Fruit fly (Drosophila melanogaster) whole organism, embryonic: ENCODE results near the gene Atat.

Source experiments
- Adf1 ChIP-seq: fragments of 200-800 bp; sonication (Bioruptor generic); IDR thresholded peaks from 2 replicates; pipeline ENCODE4 v1.3.6; 2022; ENCODE audit warnings: missing biosample characterization, missing genetic modification characterization
- Antp ChIP-seq: fragments of 200-800 bp; sonication (Bioruptor generic); optimal IDR thresholded peaks from 3 replicates; lab custom pipeline; 2016; ENCODE audit warnings: missing biosample characterization, missing genetic modification characterization
- CG10147 ChIP-seq: fragments of 200-800 bp; sonication (Bioruptor generic); optimal IDR thresholded peaks from 2 replicates; lab custom pipeline; 2019; ENCODE audit warnings: missing biosample characterization, mild to moderate bottlenecking, missing genetic modification characterization, moderate library complexity
- CG10565 ChIP-seq: fragments of 200-800 bp; sonication (Bioruptor generic); optimal IDR thresholded peaks from 3 replicates; lab custom pipeline; 2016; ENCODE audit warnings: missing biosample characterization, mild to moderate bottlenecking, missing genetic modification characterization
- CG10654 ChIP-seq: fragments of 200-800 bp; sonication (Bioruptor generic); optimal IDR thresholded peaks from 2 replicates; lab custom pipeline; 2016; ENCODE audit warnings: missing biosample characterization, missing genetic modification characterization
- CG11456 ChIP-seq: fragments of 200-800 bp; sonication (Bioruptor generic); IDR thresholded peaks from 3 replicates; pipeline ENCODE4 v1.3.6; 2022; ENCODE audit warnings: missing biosample characterization, missing genetic modification characterization
- CG11723 ChIP-seq: fragments of 200-800 bp; sonication (Bioruptor generic); optimal IDR thresholded peaks from 2 replicates; lab custom pipeline; 2017; ENCODE audit warnings: missing biosample characterization, mild to moderate bottlenecking, missing genetic modification characterization
- CG12299 ChIP-seq: fragments of 200-800 bp; sonication (Bioruptor generic); optimal IDR thresholded peaks from 2 replicates; lab custom pipeline; 2018; ENCODE audit warnings: missing biosample characterization, mild to moderate bottlenecking, missing genetic modification characterization
- CG16779 ChIP-seq: fragments of 200-800 bp; sonication (Bioruptor generic); IDR thresholded peaks from 2 replicates; pipeline ENCODE4 v1.3.6; 2022; ENCODE audit warnings: missing biosample characterization, missing genetic modification characterization
- CG16815 ChIP-seq: fragments of 200-800 bp; sonication (Bioruptor generic); optimal IDR thresholded peaks from 3 replicates; lab custom pipeline; 2017; ENCODE audit warnings: missing biosample characterization, mild to moderate bottlenecking, missing genetic modification characterization
- CG17186 ChIP-seq: fragments of 200-800 bp; sonication (Bioruptor generic); optimal IDR thresholded peaks from 3 replicates; lab custom pipeline; 2017; ENCODE audit warnings: missing biosample characterization, missing genetic modification reagents, missing genetic modification characterization
- CG17802 ChIP-seq: fragments of 200-800 bp; sonication (Bioruptor generic); optimal IDR thresholded peaks from 2 replicates; lab custom pipeline; 2018; ENCODE audit warnings: missing biosample characterization, mild to moderate bottlenecking, missing genetic modification characterization, moderate library complexity
- CG1832 ChIP-seq: fragments of 200-800 bp; sonication (Bioruptor generic); optimal IDR thresholded peaks from 2 replicates; lab custom pipeline; 2017; ENCODE audit warnings: missing biosample characterization, mild to moderate bottlenecking, missing genetic modification characterization, inconsistent platforms
- CG18764 ChIP-seq: fragments of 200-800 bp; sonication (Bioruptor generic); optimal IDR thresholded peaks from 3 replicates; lab custom pipeline; 2016; ENCODE audit warnings: missing biosample characterization, missing genetic modification characterization
- CG2678 ChIP-seq: fragments of 200-800 bp; sonication (Bioruptor generic); optimal IDR thresholded peaks from 3 replicates; lab custom pipeline; 2019; ENCODE audit warnings: missing biosample characterization, mild to moderate bottlenecking, missing genetic modification characterization, moderate library complexity
- CG32532 ChIP-seq: fragments of 200-800 bp; sonication (Bioruptor generic); IDR thresholded peaks from 2 replicates; pipeline ENCODE4 v1.3.6; 2022; ENCODE audit warnings: missing biosample characterization, missing genetic modification characterization
- CG6683 ChIP-seq: fragments of 200-800 bp; sonication (Bioruptor generic); optimal IDR thresholded peaks from 2 replicates; lab custom pipeline; 2017; ENCODE audit warnings: missing biosample characterization, mild to moderate bottlenecking, missing genetic modification characterization, missing genetic modification reagents
- CG6689 ChIP-seq: fragments of 200-800 bp; sonication (Bioruptor generic); IDR thresholded peaks from 2 replicates; pipeline ENCODE4 v1.3.6; 2022; ENCODE audit warnings: missing biosample characterization, missing genetic modification characterization
- CG8290 ChIP-seq, 3 experiments: fragments of 200-800 bp; sonication (Bioruptor generic); optimal IDR thresholded peaks; 2 replicates each; lab custom pipeline; 2016 to 2019; ENCODE audit warnings: missing biosample characterization in 3 of 3, missing genetic modification characterization in 3 of 3, mild to moderate bottlenecking in 2 of 3, moderate library complexity in 1 of 3
- Camta ChIP-seq: fragments of 200-800 bp; sonication (Bioruptor generic); optimal IDR thresholded peaks from 2 replicates; lab custom pipeline; 2016; ENCODE audit warnings: missing biosample characterization, missing genetic modification characterization
- ERR ChIP-seq: fragments of 200-800 bp; sonication (Bioruptor generic); optimal IDR thresholded peaks from 2 replicates; lab custom pipeline; 2016; ENCODE audit warnings: missing biosample characterization, missing genetic modification characterization
- HLH3B ChIP-seq: fragments of 200-800 bp; sonication (Bioruptor generic); IDR thresholded peaks from 2 replicates; pipeline ENCODE4 v1.3.6; 2022; ENCODE audit warnings: missing biosample characterization, missing genetic modification characterization
- Hr3 ChIP-seq: fragments of 200-800 bp; sonication (Bioruptor generic); optimal IDR thresholded peaks from 3 replicates; lab custom pipeline; 2016; ENCODE audit warnings: missing biosample characterization, missing genetic modification characterization
- Hr78 ChIP-seq, 2 experiments: fragments of 200-800 bp in 1 of 2; fragments of >200 bp in 1 of 2; sonication (Bioruptor generic) in 1 of 2; optimal IDR thresholded peaks; 2 replicates each; lab custom pipeline; 2017 to 2019; ENCODE audit warnings: missing biosample characterization in 2 of 2, missing genetic modification characterization in 2 of 2, mild to moderate bottlenecking in 1 of 2, moderate library complexity in 1 of 2
- Hsf ChIP-seq: fragments of 200-800 bp; sonication (Bioruptor generic); optimal IDR thresholded peaks from 3 replicates; lab custom pipeline; 2016; ENCODE audit warnings: missing biosample characterization, missing genetic modification characterization
- Jarid2 ChIP-seq: fragments of 200-800 bp; sonication (Bioruptor generic); optimal IDR thresholded peaks from 3 replicates; lab custom pipeline; 2017; ENCODE audit warnings: mild to moderate bottlenecking, missing biosample characterization, missing genetic modification reagents, missing genetic modification characterization
- Kr ChIP-seq: fragments of 200-800 bp; sonication (Bioruptor generic); optimal IDR thresholded peaks from 2 replicates; lab custom pipeline; 2017; ENCODE audit warnings: missing biosample characterization, mild to moderate bottlenecking, missing genetic modification characterization
- MESR4 ChIP-seq: fragments of 200-800 bp; sonication (Bioruptor generic); optimal IDR thresholded peaks from 2 replicates; lab custom pipeline; 2018; ENCODE audit warnings: missing biosample characterization, mild to moderate bottlenecking, missing genetic modification characterization, moderate library complexity
- Sin3A ChIP-seq: fragments of >200 bp; optimal IDR thresholded peaks from 2 replicates; lab custom pipeline; 2018
- ab ChIP-seq: fragments of 200-800 bp; sonication (Bioruptor generic); optimal IDR thresholded peaks from 2 replicates; lab custom pipeline; 2016; ENCODE audit warnings: missing biosample characterization, missing genetic modification characterization
- abd-A ChIP-seq: fragments of 200-800 bp; sonication (Bioruptor generic); optimal IDR thresholded peaks from 3 replicates; lab custom pipeline; 2019; ENCODE audit warnings: missing biosample characterization, mild to moderate bottlenecking, missing genetic modification characterization, moderate library complexity
- croc ChIP-seq: fragments of 200-800 bp; sonication (Bioruptor generic); conservative IDR thresholded peaks from 3 replicates; pipeline ENCODE4 v1.3.6; 2022; ENCODE audit warnings: missing biosample characterization, missing genetic modification characterization
- ems ChIP-seq: fragments of 200-800 bp; sonication (Bioruptor generic); optimal IDR thresholded peaks from 3 replicates; lab custom pipeline; 2016; ENCODE audit warnings: missing biosample characterization, missing genetic modification characterization
- en ChIP-seq: fragments of 200-800 bp; sonication (Bioruptor generic); optimal IDR thresholded peaks from 2 replicates; lab custom pipeline; 2016; ENCODE audit warnings: missing biosample characterization, missing genetic modification characterization
- fru ChIP-seq: fragments of >200 bp; optimal IDR thresholded peaks from 2 replicates; lab custom pipeline; 2017
- gcm ChIP-seq: fragments of 200-800 bp; sonication (Bioruptor generic); optimal IDR thresholded peaks from 2 replicates; lab custom pipeline; 2019; ENCODE audit warnings: missing biosample characterization, mild to moderate bottlenecking, missing genetic modification characterization, moderate library complexity
- gro ChIP-seq: fragments of 200-800 bp; sonication (Bioruptor generic); optimal IDR thresholded peaks from 2 replicates; lab custom pipeline; 2016; ENCODE audit warnings: missing biosample characterization, missing genetic modification characterization
- h ChIP-seq: fragments of >200 bp; optimal IDR thresholded peaks from 2 replicates; lab custom pipeline; 2017
- kay ChIP-seq: fragments of 200-800 bp; sonication (Bioruptor generic); optimal IDR thresholded peaks from 2 replicates; lab custom pipeline; 2016; ENCODE audit warnings: missing biosample characterization, missing genetic modification characterization
- nerfin-2 ChIP-seq: fragments of 200-800 bp; sonication (Bioruptor generic); IDR thresholded peaks from 2 replicates; pipeline ENCODE4 v1.3.6; 2022; ENCODE audit warnings: missing biosample characterization, missing genetic modification characterization; ENCODE audit not compliant: partially characterized antibody
- odd ChIP-seq: fragments of 200-800 bp; sonication (Bioruptor generic); optimal IDR thresholded peaks from 2 replicates; lab custom pipeline; 2017; ENCODE audit warnings: missing biosample characterization, mild to moderate bottlenecking, missing genetic modification characterization
- p53 ChIP-seq: fragments of 200-800 bp; sonication (Bioruptor generic); optimal IDR thresholded peaks from 2 replicates; lab custom pipeline; 2016; ENCODE audit warnings: missing biosample characterization, missing genetic modification characterization
- pan ChIP-seq, 4 experiments: fragments of >200 bp in 3 of 4; fragments of 200-800 bp in 1 of 4; sonication (Bioruptor generic) in 1 of 4; optimal IDR thresholded peaks in 3 of 4; IDR thresholded peaks in 1 of 4; 2 replicates each; pipeline versions ENCODE4 v1.3.6 to Lab custom; 2017 to 2022; ENCODE audit warnings: missing biosample characterization in 2 of 4, missing genetic modification characterization in 2 of 4, mixed read lengths in 1 of 4
- phol ChIP-seq: fragments of 200-800 bp; sonication (Bioruptor generic); optimal IDR thresholded peaks from 3 replicates; lab custom pipeline; 2018; ENCODE audit warnings: missing biosample characterization, mild to moderate bottlenecking, missing genetic modification characterization, moderate library complexity
- prd ChIP-seq, 3 experiments: fragments of >200 bp in 2 of 3; fragments of 200-800 bp in 1 of 3; sonication (Bioruptor generic) in 1 of 3; optimal IDR thresholded peaks in 2 of 3; IDR thresholded peaks in 1 of 3; 2 replicates in 2 of 3; 3 replicates in 1 of 3; pipeline versions ENCODE4 v1.3.6 to Lab custom; 2017 to 2022; ENCODE audit warnings: missing biosample characterization in 1 of 3, missing genetic modification characterization in 1 of 3
- seq ChIP-seq: fragments of 200-800 bp; sonication (Bioruptor generic); IDR thresholded peaks from 2 replicates; pipeline ENCODE4 v1.3.6; 2022; ENCODE audit warnings: missing biosample characterization, missing genetic modification characterization
- slp2 ChIP-seq: fragments of 200-800 bp; sonication (Bioruptor generic); optimal IDR thresholded peaks from 2 replicates; lab custom pipeline; 2016; ENCODE audit warnings: missing biosample characterization, missing genetic modification characterization
- z ChIP-seq: fragments of 200-800 bp; sonication (Bioruptor generic); IDR thresholded peaks from 3 replicates; pipeline ENCODE4 v1.3.6; 2022; ENCODE audit warnings: missing biosample characterization, missing genetic modification characterization
- zen2 ChIP-seq: fragments of 200-800 bp; sonication (Bioruptor generic); IDR thresholded peaks from 3 replicates; pipeline ENCODE4 v1.3.6; 2022; ENCODE audit warnings: missing biosample characterization, missing genetic modification characterization; ENCODE audit not compliant: partially characterized antibody

Atat gene

dm6 chr3L:9426656-9427294, at the start of gene Atat, which contains the start of gene Shc (continued):
- TF ChIP-seq Hr3 (peak; percentile 100), CG1832 (peak; percentile 42), CG11456 (peak; percentile 100), Adf1 (GFP tag; lab: Robert Waterston, UW) (peak; percentile 90), zen2 (GFP tag; lab: Robert Waterston, UW) (peak; percentile 77; the same call in 2 of the 3 replicates), CG6683 (GFP tag; lab: Kevin White, UChicago) (peak; percentile 96), Kr (no peak), phol (peak; percentile 99), fru (lab: Kevin White, UChicago) (no peak), CG2678 (tag; lab: Kevin White, UChicago) (peak; percentile 98), CG16815 (GFP tag; lab: Kevin White, UChicago) (peak; percentile 100), p53 (peak; percentile 99), MESR4 (GFP tag; lab: Kevin White, UChicago) (peak; percentile 69), gro (peak; percentile 99), kay (peak; percentile 99), CG8290 (GFP tag; optimal IDR thresholded peaks at IDR 0.05; lab: Kevin White, UChicago) (peak; percentile 99), CG8290 (tag; optimal IDR thresholded peaks at IDR 0.05; lab: Kevin White, UChicago) (peak; percentile 98 to 100), CG17802 (tag; lab: Kevin White, UChicago) (peak; percentile 93), Jarid2 (GFP tag; lab: Kevin White, UChicago) (peak; percentile 91), abd-A (tag; lab: Kevin White, UChicago) (peak; percentile 85), ems (GFP tag; lab: Kevin White, UChicago) (peak; percentile 99), seq (GFP tag; lab: Robert Waterston, UW) (peak; percentile 98), nerfin-2 (GFP tag; lab: Robert Waterston, UW) (peak; percentile 77), CG10147 (GFP tag; lab: Kevin White, UChicago) (peak; percentile 99), CG12299 (tag; lab: Kevin White, UChicago) (peak; percentile 95), gcm (peak; percentile 92), pan (optimal IDR thresholded peaks at IDR 0.05; lab: Kevin White, UChicago) (no peak), pan (GFP tag; optimal IDR thresholded peaks at IDR 0.05 in 1 of 2, IDR thresholded peaks at IDR 0.05 in 1 of 2) (peak in 1 of 2 experiments; percentile 99), HLH3B (GFP tag; lab: Robert Waterston, UW) (peak; percentile 100), CG11723 (GFP tag; lab: Kevin White, UChicago) (peak; percentile 97), z (peak; percentile 73; the same call in 2 of the 3 replicates), Sin3A (lab: Kevin White, UChicago) (peak; percentile 100), h (lab: Kevin White, UChicago) (no peak), Camta (GFP tag; lab: Kevin White, UChicago) (peak; percentile 99), croc (GFP tag; lab: Robert Waterston, UW) (peak; percentile 99), odd (peak; percentile 88), Hsf (GFP tag; lab: Kevin White, UChicago) (peak; percentile 100), Antp (GFP tag; lab: Kevin White, UChicago) (peak; percentile 100), CG32532 (GFP tag; lab: Robert Waterston, UW) (peak; percentile 100), CG10654 (peak; percentile 99), en (GFP tag; lab: Kevin White, UChicago) (peak; percentile 98), CG16779 (GFP tag; lab: Robert Waterston, UW) (peak; percentile 98), CG18764 (GFP tag; lab: Kevin White, UChicago) (peak; percentile 99), CG6689 (peak; percentile 99), Hr78 (GFP tag; optimal IDR thresholded peaks at IDR 0.05; lab: Kevin White, UChicago) (peak in 1 of 2 experiments; percentile 81), CG17186 (GFP tag; lab: Kevin White, UChicago) (peak; percentile 95), ab (GFP tag; lab: Kevin White, UChicago) (peak; percentile 99), ERR (GFP tag; lab: Kevin White, UChicago) (peak; percentile 99), CG10565 (GFP tag; lab: Kevin White, UChicago) (peak; percentile 97), prd (optimal IDR thresholded peaks at IDR 0.05; lab: Kevin White, UChicago) (no peak), prd (GFP tag; IDR thresholded peaks at IDR 0.05; lab: Robert Waterston, UW) (peak; percentile 100), slp2 (GFP tag; lab: Kevin White, UChicago) (peak; percentile 99)
